Fruit fly (Drosophila melanogaster): ENCODE measurements around the gene Cad96Ca.

Gene Cad96Ca

dm6 chr3R:25247379-25247869 lies 39.3 kb upstream of the Cad96Ca start, which contains the start of the genes RpS27 and Nup37 (continued):
- no peak for TF ChIP-seq lov (optimal IDR thresholded peaks at IDR 0.05)
- TF ChIP-seq lov (GFP tag; IDR thresholded peaks at IDR 0.05), result peak; percentile 99
- peak; percentile 99 for TF ChIP-seq CG11085 (GFP tag; IDR thresholded peaks at IDR 0.05)
- peak; percentile 78 for TF ChIP-seq z (GFP tag; IDR thresholded peaks at IDR 0.05)
- peak; percentile 98 for TF ChIP-seq CG4854 (GFP tag; optimal IDR thresholded peaks at IDR 0.05)
- peak; percentile 88 for TF ChIP-seq croc (GFP tag; conservative IDR thresholded peaks at IDR 0.05)
- TF ChIP-seq Dfd (GFP tag; optimal IDR thresholded peaks at IDR 0.05), result no peak
- TF ChIP-seq Fer2 (tag; optimal IDR thresholded peaks at IDR 0.05), result peak; percentile 98
- TF ChIP-seq dm (GFP tag; optimal IDR thresholded peaks at IDR 0.05), result peak; percentile 99
- TF ChIP-seq mam (GFP tag; optimal IDR thresholded peaks at IDR 0.05), result peak; percentile 98
- no peak for TF ChIP-seq br (optimal IDR thresholded peaks at IDR 0.05)
- TF ChIP-seq ash1 (GFP tag; optimal IDR thresholded peaks at IDR 0.05), result peak; percentile 99
- peak; percentile 97 for TF ChIP-seq Usf (GFP tag; optimal IDR thresholded peaks at IDR 0.05)
- peak; percentile 94 for TF ChIP-seq ham (GFP tag; IDR thresholded peaks at IDR 0.05)
- TF ChIP-seq pan (optimal IDR thresholded peaks at IDR 0.05), result no peak
- peak in 1 of 2 experiments; percentile 97 for TF ChIP-seq pan (GFP tag; optimal IDR thresholded peaks at IDR 0.05 in 1 of 2, IDR thresholded peaks at IDR 0.05 in 1 of 2)
- peak; percentile 99 for TF ChIP-seq CG4328 (GFP tag; optimal IDR thresholded peaks at IDR 0.05)
- peak; percentile 99 for TF ChIP-seq NK7.1 (GFP tag; optimal IDR thresholded peaks at IDR 0.05)
- TF ChIP-seq CG8478 (optimal IDR thresholded peaks at IDR 0.05), result no peak
- peak; percentile 98 for TF ChIP-seq fd64A (GFP tag; optimal IDR thresholded peaks at IDR 0.05)
- TF ChIP-seq cato (GFP tag; optimal IDR thresholded peaks at IDR 0.05; ENCODE audit: borderline replicate concordance), result peak; percentile 96
- peak; percentile 100 for TF ChIP-seq caup (GFP tag; optimal IDR thresholded peaks at IDR 0.05; ENCODE audit: severe bottlenecking)
- TF ChIP-seq cad (GFP tag; optimal IDR thresholded peaks at IDR 0.05), result no peak
- no peak for TF ChIP-seq hb (GFP tag; IDR thresholded peaks at IDR 0.05; ENCODE audit: partially characterized antibody)
- TF ChIP-seq Dbx (GFP tag; IDR thresholded peaks at IDR 0.05), result peak; percentile 99
- no peak for TF ChIP-seq Trl (optimal IDR thresholded peaks at IDR 0.05)
- peak; percentile 99 for TF ChIP-seq Trl (GFP tag; optimal IDR thresholded peaks at IDR 0.05)
- peak; percentile 99 for TF ChIP-seq MTF-1 (GFP tag; optimal IDR thresholded peaks at IDR 0.05; ENCODE audit: borderline replicate concordance)
- TF ChIP-seq CG7928 (GFP tag; optimal IDR thresholded peaks at IDR 0.05), result peak; percentile 82
- peak; percentile 97 for TF ChIP-seq H2.0 (GFP tag; IDR thresholded peaks at IDR 0.05)
- no peak for TF ChIP-seq D (optimal IDR thresholded peaks at IDR 0.05)
- peak; percentile 96 for TF ChIP-seq D (GFP tag; optimal IDR thresholded peaks at IDR 0.05)
- peak; percentile 99 for TF ChIP-seq pho (GFP tag; optimal IDR thresholded peaks at IDR 0.05)
- peak; percentile 86 for TF ChIP-seq bigmax (GFP tag; optimal IDR thresholded peaks at IDR 0.05)
- peak; percentile 95 for TF ChIP-seq CG14014 (GFP tag; IDR thresholded peaks at IDR 0.05)
- TF ChIP-seq CG11456 (GFP tag; IDR thresholded peaks at IDR 0.05), result peak; percentile 99
- TF ChIP-seq pnt (GFP tag; optimal IDR thresholded peaks at IDR 0.05), result peak; percentile 91
- peak; percentile 96 for TF ChIP-seq CG12744 (GFP tag; optimal IDR thresholded peaks at IDR 0.05)
- peak; percentile 94 for TF ChIP-seq ab (GFP tag; optimal IDR thresholded peaks at IDR 0.05)
- peak; percentile 99 for TF ChIP-seq Mad (GFP tag; optimal IDR thresholded peaks at IDR 0.05)
- TF ChIP-seq CG32767 (GFP tag; IDR thresholded peaks at IDR 0.05), result peak; percentile 80
- peak; percentile 89 for TF ChIP-seq sim (GFP tag; IDR thresholded peaks at IDR 0.05)
- TF ChIP-seq Lpt (GFP tag; optimal IDR thresholded peaks at IDR 0.05), result no peak
- peak; percentile 89 for TF ChIP-seq CG3995 (GFP tag; optimal IDR thresholded peaks at IDR 0.05)
- TF ChIP-seq toy (GFP tag; IDR thresholded peaks at IDR 0.05), result peak; percentile 95
- TF ChIP-seq CG1603 (tag; optimal IDR thresholded peaks at IDR 0.05), result peak; percentile 98
- peak; percentile 88 for TF ChIP-seq Nf-YC (tag; optimal IDR thresholded peaks at IDR 0.05)
- TF ChIP-seq CG6854 (GFP tag; optimal IDR thresholded peaks at IDR 0.05), result peak; percentile 97
- TF ChIP-seq CG15479 (GFP tag; optimal IDR thresholded peaks at IDR 0.05), result peak; percentile 75
- peak; percentile 96 for TF ChIP-seq CG1529 (GFP tag; optimal IDR thresholded peaks at IDR 0.05)
- peak; percentile 64 for TF ChIP-seq Sin3A (optimal IDR thresholded peaks at IDR 0.05)
- TF ChIP-seq CG7556 (GFP tag; optimal IDR thresholded peaks at IDR 0.05), result peak; percentile 93
- TF ChIP-seq unc-4 (GFP tag; IDR thresholded peaks at IDR 0.05; ENCODE audit: partially characterized antibody), result 0 out of 2 replicates have a peak, but pooled peaks have one; percentile 21
- TF ChIP-seq eyg (GFP tag; optimal IDR thresholded peaks at IDR 0.05), result peak; percentile 99
